Worm (Caenorhabditis elegans) whole organism, mixed stage, embryonic: ENCODE data around the gene mpz-1.

ENCODE experiments used
- blmp-1 ChIP-seq: fragments of 150-350 bp; optimal IDR thresholded peaks from 2 replicates; lab custom pipeline; 2014; ENCODE audit warnings: missing biosample characterization, missing genetic modification characterization
- elt-3 ChIP-seq: fragments of 150-350 bp; optimal IDR thresholded peaks from 2 replicates; lab custom pipeline; 2014; ENCODE audit warnings: missing biosample characterization, missing genetic modification characterization
- lin-13 ChIP-seq: fragments of 150-350 bp; optimal IDR thresholded peaks from 2 replicates; lab custom pipeline; 2014; ENCODE audit warnings: missing biosample characterization, missing genetic modification characterization
- lsy-2 ChIP-seq: fragments of 150-350 bp; optimal IDR thresholded peaks from 2 replicates; lab custom pipeline; 2014; ENCODE audit warnings: missing biosample characterization, missing genetic modification characterization
- mls-2 ChIP-seq: sonication (generic microtip); optimal IDR thresholded peaks from 2 replicates; lab custom pipeline; 2016; ENCODE audit warnings: mild to moderate bottlenecking, missing genetic modification characterization, moderate library complexity, missing compliant biosample characterization
- nhr-12 ChIP-seq: fragments of 150-350 bp; optimal IDR thresholded peaks from 2 replicates; lab custom pipeline; 2014; ENCODE audit warnings: missing biosample characterization, missing genetic modification characterization
- nhr-237 ChIP-seq: fragments of 150-350 bp; optimal IDR thresholded peaks from 2 replicates; lab custom pipeline; 2014; ENCODE audit warnings: missing biosample characterization, missing genetic modification characterization
- nhr-28 ChIP-seq: fragments of 150-350 bp; optimal IDR thresholded peaks from 2 replicates; lab custom pipeline; 2014; ENCODE audit warnings: missing biosample characterization, missing genetic modification characterization
- pha-4 ChIP-seq: fragments of 150-350 bp; optimal IDR thresholded peaks from 2 replicates; lab custom pipeline; 2018; ENCODE audit warnings: missing biosample characterization, missing genetic modification reagents, missing genetic modification characterization
- sem-2 ChIP-seq: fragments of 200-800 bp; sonication (Bioruptor generic); optimal IDR thresholded peaks from 2 replicates; lab custom pipeline; 2018; ENCODE audit warnings: mild to moderate bottlenecking, missing genetic modification characterization, missing compliant biosample characterization
- snpc-4 ChIP-seq: fragments of 150-350 bp; optimal IDR thresholded peaks from 2 replicates; lab custom pipeline; 2014; ENCODE audit warnings: missing biosample characterization, missing genetic modification characterization
- ztf-11 ChIP-seq: fragments of 150-350 bp; optimal IDR thresholded peaks from 2 replicates; lab custom pipeline; 2014; ENCODE audit warnings: missing biosample characterization, missing genetic modification characterization

DNA sequence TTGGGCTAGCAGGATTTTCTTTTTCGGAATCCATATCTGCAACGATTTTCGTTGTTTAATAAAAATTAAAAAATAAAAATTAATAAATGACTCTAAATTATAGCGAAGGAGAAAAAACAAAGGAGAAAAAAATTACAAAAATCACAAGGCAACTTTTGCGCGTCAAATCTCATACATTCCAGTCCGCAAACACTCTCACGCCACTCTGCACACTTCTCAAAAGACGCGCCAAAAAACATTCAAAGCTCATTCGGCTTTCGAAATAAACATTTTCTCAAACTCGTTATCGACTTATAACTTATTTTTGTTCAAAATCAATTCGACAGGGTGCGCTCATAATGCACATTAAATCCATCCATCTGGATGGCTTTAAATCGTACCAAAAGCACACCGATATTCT lies 46.1 kb upstream of the mpz-1 start, which contains the start of the genes R06F6.12 and mix-1:
- no peak for TF ChIP-seq blmp-1 (tag; lab: Kevin White, UChicago)
- no peak for TF ChIP-seq sem-2
- TF ChIP-seq nhr-12 (tag; lab: Kevin White, UChicago): no peak
- TF ChIP-seq lsy-2 (tag; lab: Kevin White, UChicago): peak; percentile 65
- no peak for TF ChIP-seq snpc-4 (tag; lab: Kevin White, UChicago)
- TF ChIP-seq mls-2 (tag; lab: Kevin White, UChicago): no peak
- peak; percentile 16 for TF ChIP-seq pha-4
- peak; percentile 45 for TF ChIP-seq lin-13 (tag; lab: Kevin White, UChicago)
- TF ChIP-seq nhr-28 (tag; lab: Kevin White, UChicago): no peak
- no peak for TF ChIP-seq ztf-11
- TF ChIP-seq nhr-237: peak; percentile 12
- TF ChIP-seq elt-3: no peak
